Worm (Caenorhabditis elegans): ENCODE measurements around the gene Y54G2A.10.
"Not testable (repeated sequence)": the region's sequence is repeated elsewhere in the genome, so short reads cannot be mapped to it uniquely, and the experiment has no call there.

- not testable (repeated sequence) for TF ChIP-seq sea-1 (GFP tag; conservative IDR thresholded peaks at IDR 0.05); F13C5.2 (tag; optimal IDR thresholded peaks at IDR 0.05); ama-1 (optimal IDR thresholded peaks at IDR 0.05); ceh-36 (tag; optimal IDR thresholded peaks at IDR 0.05); hnd-1 (tag; optimal IDR thresholded peaks at IDR 0.05); flt-1 (GFP tag; IDR thresholded peaks at IDR 0.05); tra-4 (tag; optimal IDR thresholded peaks at IDR 0.05); ets-7 (tag; optimal IDR thresholded peaks at IDR 0.05)
Observed at ce11 chrIV:2777841-2778240, 21.6 kb upstream of the Y54G2A.10 start, which contains the start of gene Y54G2A.72.
